Fruit fly (Drosophila melanogaster) whole organism, pupa: Measurements from ENCODE around the gene yps.
A peak's percentile ranks its signal among the peaks of the same experiment; 100 is the strongest.

Experiments
- CG10348 ChIP-seq: fragments of 200-800 bp; sonication (Bioruptor generic); IDR thresholded peaks from 2 replicates; pipeline ENCODE4 v1.3.6; 2022; ENCODE audit warnings: missing biosample characterization, missing genetic modification characterization
- CG12605 ChIP-seq: fragments of 200-800 bp; sonication (Bioruptor generic); IDR thresholded peaks from 2 replicates; pipeline ENCODE4 v1.3.6; 2022; ENCODE audit warnings: missing biosample characterization, missing genetic modification characterization
- CG13204 ChIP-seq: fragments of 200-800 bp; sonication (Bioruptor generic); optimal IDR thresholded peaks from 2 replicates; lab custom pipeline; 2018; ENCODE audit warnings: missing biosample characterization, mild to moderate bottlenecking, missing genetic modification characterization, moderate library complexity
- CG14655 ChIP-seq: fragments of 200-800 bp; sonication (Bioruptor generic); optimal IDR thresholded peaks from 3 replicates; lab custom pipeline; 2017; ENCODE audit warnings: mild to moderate bottlenecking, missing biosample characterization, missing genetic modification reagents, missing genetic modification characterization
- CG15710 ChIP-seq: fragments of 200-800 bp; sonication (Bioruptor generic); optimal IDR thresholded peaks from 2 replicates; lab custom pipeline; 2018; ENCODE audit warnings: missing biosample characterization, mild to moderate bottlenecking, missing genetic modification characterization, moderate library complexity
- CG17806 ChIP-seq: fragments of 200-800 bp; sonication (Bioruptor generic); optimal IDR thresholded peaks from 2 replicates; lab custom pipeline; 2018; ENCODE audit warnings: missing biosample characterization, mild to moderate bottlenecking, missing genetic modification characterization, moderate library complexity
- CG32121 ChIP-seq: fragments of 200-800 bp; sonication (Bioruptor generic); IDR thresholded peaks from 2 replicates; pipeline ENCODE4 v1.3.6; 2022; ENCODE audit warnings: missing biosample characterization, missing genetic modification characterization
- CG34367 ChIP-seq: fragments of 200-800 bp; sonication (Bioruptor generic); optimal IDR thresholded peaks from 2 replicates; lab custom pipeline; 2018; ENCODE audit warnings: missing biosample characterization, mild to moderate bottlenecking, missing genetic modification characterization
- CG4496 ChIP-seq: fragments of 200-800 bp; sonication (Bioruptor generic); IDR thresholded peaks from 3 replicates; pipeline ENCODE4 v1.3.6; 2022; ENCODE audit warnings: missing biosample characterization, missing genetic modification characterization
- CG8159 ChIP-seq: fragments of 200-800 bp; sonication (Bioruptor generic); optimal IDR thresholded peaks from 3 replicates; lab custom pipeline; 2018; ENCODE audit warnings: missing biosample characterization, mild to moderate bottlenecking, missing genetic modification characterization, moderate library complexity
- CG8301 ChIP-seq: fragments of 200-800 bp; sonication (Bioruptor generic); optimal IDR thresholded peaks from 2 replicates; lab custom pipeline; 2018; ENCODE audit warnings: missing biosample characterization, mild to moderate bottlenecking, missing genetic modification characterization
- CG9948 ChIP-seq: fragments of 200-800 bp; sonication (Bioruptor generic); optimal IDR thresholded peaks from 2 replicates; lab custom pipeline; 2018; ENCODE audit warnings: missing biosample characterization, mild to moderate bottlenecking, missing genetic modification characterization, moderate library complexity
- D1 ChIP-seq: fragments of 200-800 bp; sonication (Bioruptor generic); optimal IDR thresholded peaks from 2 replicates; lab custom pipeline; 2018; ENCODE audit warnings: missing biosample characterization, mild to moderate bottlenecking, missing genetic modification characterization, moderate library complexity
- EcR ChIP-seq: fragments of 200-800 bp; sonication (Bioruptor generic); optimal IDR thresholded peaks from 3 replicates; lab custom pipeline; 2019; ENCODE audit warnings: missing biosample characterization, missing genetic modification characterization, mild to moderate bottlenecking, moderate library complexity, missing genetic modification reagents
- Ets98B ChIP-seq: fragments of 200-800 bp; sonication (Bioruptor generic); IDR thresholded peaks from 2 replicates; pipeline ENCODE4 v1.3.6; 2022; ENCODE audit warnings: missing biosample characterization, missing genetic modification characterization
- Pif1A ChIP-seq: fragments of 200-800 bp; sonication (Bioruptor generic); optimal IDR thresholded peaks from 3 replicates; lab custom pipeline; 2016; ENCODE audit warnings: missing biosample characterization, missing genetic modification characterization
- Pif1B ChIP-seq: fragments of 200-800 bp; sonication (Bioruptor generic); optimal IDR thresholded peaks from 3 replicates; lab custom pipeline; 2016; ENCODE audit warnings: missing biosample characterization, missing genetic modification characterization
- Snoo ChIP-seq: fragments of 200-800 bp; sonication (Bioruptor generic); optimal IDR thresholded peaks from 3 replicates; lab custom pipeline; 2017; ENCODE audit warnings: missing biosample characterization, mild to moderate bottlenecking, missing genetic modification characterization, inconsistent platforms
- fd96Ca ChIP-seq: fragments of 200-800 bp; sonication (Bioruptor generic); IDR thresholded peaks from 3 replicates; pipeline ENCODE4 v1.3.6; 2022; ENCODE audit warnings: missing biosample characterization, missing genetic modification characterization
- gl ChIP-seq: fragments of 200-800 bp; sonication (Bioruptor generic); optimal IDR thresholded peaks from 2 replicates; lab custom pipeline; 2018; ENCODE audit warnings: missing biosample characterization, mild to moderate bottlenecking, missing genetic modification characterization
- rn ChIP-seq: fragments of 200-800 bp; sonication (Bioruptor generic); IDR thresholded peaks from 2 replicates; pipeline ENCODE4 v1.3.6; 2022; ENCODE audit warnings: missing biosample characterization, missing genetic modification characterization

Gene yps

DNA sequence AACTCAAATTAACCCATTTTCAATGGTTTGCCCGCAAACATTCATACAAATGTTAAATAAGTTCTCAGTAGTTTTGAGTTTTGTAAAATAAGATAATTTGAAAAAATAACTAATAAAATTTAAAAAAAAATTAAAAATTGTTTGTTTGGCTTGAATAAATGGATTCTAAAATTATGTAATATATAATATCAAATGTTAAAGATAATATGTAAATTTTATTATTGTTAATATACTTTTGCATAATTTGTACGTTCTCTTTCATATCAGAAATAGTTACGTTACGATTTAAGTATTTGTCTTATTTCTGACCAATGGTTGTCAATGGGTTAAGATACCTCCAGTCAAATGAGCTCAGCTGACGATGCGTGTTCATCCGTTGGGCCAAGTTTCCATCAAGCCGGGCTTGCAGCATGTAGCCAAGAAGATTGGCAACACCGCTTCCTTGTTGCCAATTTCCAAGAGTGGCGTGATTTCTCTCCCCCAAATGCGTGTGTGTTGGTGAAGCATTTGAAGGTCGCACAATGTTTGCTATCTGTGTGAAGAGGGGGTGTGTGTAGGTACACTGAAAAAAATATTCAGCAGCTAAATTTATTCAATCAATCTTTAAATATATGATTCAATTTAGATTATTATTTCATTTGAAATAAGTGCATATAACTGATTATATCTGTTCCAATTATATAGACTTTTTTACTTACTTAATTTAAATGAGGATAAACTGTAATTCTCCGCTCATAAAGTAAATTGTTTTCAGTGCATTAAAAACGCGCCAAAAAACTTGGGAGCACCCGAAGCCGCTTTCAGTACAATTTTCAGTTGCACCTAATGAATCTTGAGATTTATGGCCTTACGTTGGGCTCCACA, 27.9 kb downstream of the yps start:
- TF ChIP-seq CG4496 (GFP tag; lab: Robert Waterston, UW) (peak; percentile 51; the same call in 2 of the 3 replicates), CG32121 (GFP tag; lab: Robert Waterston, UW) (no peak), gl (tag; lab: Kevin White, UChicago) (no peak), CG8301 (tag; lab: Kevin White, UChicago) (peak; percentile 59), Pif1B (GFP tag; lab: Kevin White, UChicago) (peak; percentile 24), Ets98B (GFP tag; lab: Robert Waterston, UW) (peak; percentile 39; the same call in 1 of the 2 replicates), CG9948 (peak; percentile 50), CG14655 (peak; percentile 74), Snoo (tag; lab: Kevin White, UChicago) (peak; percentile 15), CG34367 (no peak), fd96Ca (GFP tag; lab: Robert Waterston, UW) (no peak), Pif1A (GFP tag; lab: Kevin White, UChicago) (peak; percentile 29), CG8159 (tag; lab: Kevin White, UChicago) (peak; percentile 74), EcR (no peak), CG17806 (tag; lab: Kevin White, UChicago) (peak; percentile 46), D1 (no peak), CG10348 (GFP tag; lab: Robert Waterston, UW) (no peak), CG15710 (tag; lab: Kevin White, UChicago) (peak; percentile 66), CG13204 (no peak), rn (GFP tag; lab: Robert Waterston, UW) (no peak), CG12605 (GFP tag; lab: Robert Waterston, UW) (0 out of 2 replicates have a peak, but pooled peaks have one; percentile 36)

DNA sequence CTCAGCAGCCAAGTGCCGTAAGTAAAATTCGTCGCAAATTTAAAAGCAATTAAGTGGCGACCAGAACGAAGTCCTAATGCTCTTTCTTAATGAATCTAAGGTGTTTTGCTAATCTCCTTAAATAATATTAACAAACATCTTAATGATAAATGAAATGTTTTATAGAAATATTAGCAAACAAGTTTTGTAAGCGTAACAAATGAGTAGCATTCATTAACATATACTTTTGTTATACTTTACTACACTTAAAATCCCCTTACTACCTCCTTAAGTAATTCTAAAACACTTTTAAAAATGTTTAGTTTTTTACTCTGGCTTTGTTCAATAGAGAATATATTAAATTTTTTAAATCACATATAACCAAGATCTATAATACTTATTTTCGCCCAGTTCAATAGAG, 29.0 kb downstream of the yps start:
- TF ChIP-seq CG10348 (GFP tag; lab: Robert Waterston, UW) (no peak), CG34367 (no peak), Pif1A (GFP tag; lab: Kevin White, UChicago) (no peak), Pif1B (GFP tag; lab: Kevin White, UChicago) (no peak), rn (GFP tag; lab: Robert Waterston, UW) (no peak), CG9948 (no peak), CG4496 (GFP tag; lab: Robert Waterston, UW) (no peak), CG32121 (GFP tag; lab: Robert Waterston, UW) (no peak), CG15710 (tag; lab: Kevin White, UChicago) (no peak)

DNA sequence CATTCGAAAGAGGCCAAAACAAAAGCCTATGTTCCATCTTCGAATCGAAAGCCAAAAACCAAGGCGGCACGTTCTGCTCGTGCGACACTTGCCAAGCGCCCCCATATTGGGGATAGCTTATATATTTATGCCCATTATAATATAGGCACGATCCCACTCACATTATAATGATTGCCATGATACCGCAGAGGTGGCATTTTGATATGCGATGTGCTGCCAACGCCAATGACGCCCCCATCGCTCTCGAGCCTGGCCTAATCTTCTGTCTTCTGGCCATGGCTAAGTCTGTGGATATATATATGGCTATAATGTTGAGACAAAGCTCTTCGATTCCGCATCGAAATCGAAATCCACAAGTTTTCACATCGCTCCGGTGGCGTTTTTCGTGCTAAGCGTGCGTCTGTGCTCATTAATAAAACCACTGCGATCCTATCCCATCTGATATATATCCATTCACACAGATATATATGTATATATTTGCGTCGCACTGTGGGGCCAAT, 32.0 kb downstream of the yps start:
- 0 out of 3 replicates have a peak, but pooled peaks have one; percentile 23 for TF ChIP-seq CG4496 (GFP tag; lab: Robert Waterston, UW)
- no peak for TF ChIP-seq CG14655
- peak; percentile 13 for TF ChIP-seq EcR

DNA sequence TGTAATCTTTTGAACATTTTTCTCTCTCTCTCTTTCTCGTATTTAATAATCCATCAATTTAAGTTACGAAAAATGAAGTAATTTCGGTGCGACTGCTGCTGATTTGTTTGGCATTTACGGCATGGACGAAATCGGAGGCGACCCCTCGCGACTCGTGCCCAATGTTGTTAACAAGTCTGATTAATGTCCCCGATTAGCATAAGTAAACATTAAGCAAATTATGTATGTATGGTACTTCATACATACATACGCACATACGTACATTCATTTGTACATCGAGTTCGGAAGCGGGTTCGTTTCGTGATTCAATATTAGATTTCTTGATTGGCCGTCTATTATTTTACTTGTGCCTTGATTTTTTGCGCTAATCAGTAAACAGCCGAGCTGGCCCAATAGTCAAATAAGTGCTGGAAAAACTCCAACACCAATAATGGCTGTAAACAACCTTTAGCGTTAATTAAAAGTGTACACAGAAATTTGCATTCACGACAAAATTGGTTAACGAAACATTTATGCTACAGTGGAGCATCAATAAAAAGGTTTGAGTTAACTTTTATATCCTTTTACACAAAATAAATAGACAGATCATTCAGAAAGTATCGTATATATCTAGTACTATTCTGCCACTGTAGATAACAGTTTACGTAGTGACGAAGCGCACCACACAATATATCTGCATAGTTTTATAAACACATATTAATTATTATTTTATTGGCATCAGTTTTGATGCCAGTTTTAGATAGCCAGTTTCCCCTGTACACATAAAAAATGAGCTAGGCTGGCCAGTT, 33.9 kb downstream of the yps start:
- TF ChIP-seq CG12605 (GFP tag; lab: Robert Waterston, UW) (no peak), CG32121 (GFP tag; lab: Robert Waterston, UW) (peak; percentile 44; the same call in 1 of the 2 replicates), CG4496 (GFP tag; lab: Robert Waterston, UW) (peak; percentile 74), Pif1A (GFP tag; lab: Kevin White, UChicago) (no peak), EcR (no peak), CG15710 (tag; lab: Kevin White, UChicago) (no peak), CG34367 (no peak), Ets98B (GFP tag; lab: Robert Waterston, UW) (0 out of 2 replicates have a peak, but pooled peaks have one; percentile 44), CG17806 (tag; lab: Kevin White, UChicago) (no peak), CG14655 (no peak), CG10348 (GFP tag; lab: Robert Waterston, UW) (0 out of 2 replicates have a peak, but pooled peaks have one; percentile 18), Pif1B (GFP tag; lab: Kevin White, UChicago) (peak; percentile 3), CG8301 (tag; lab: Kevin White, UChicago) (no peak), CG8159 (tag; lab: Kevin White, UChicago) (peak; percentile 24)

DNA sequence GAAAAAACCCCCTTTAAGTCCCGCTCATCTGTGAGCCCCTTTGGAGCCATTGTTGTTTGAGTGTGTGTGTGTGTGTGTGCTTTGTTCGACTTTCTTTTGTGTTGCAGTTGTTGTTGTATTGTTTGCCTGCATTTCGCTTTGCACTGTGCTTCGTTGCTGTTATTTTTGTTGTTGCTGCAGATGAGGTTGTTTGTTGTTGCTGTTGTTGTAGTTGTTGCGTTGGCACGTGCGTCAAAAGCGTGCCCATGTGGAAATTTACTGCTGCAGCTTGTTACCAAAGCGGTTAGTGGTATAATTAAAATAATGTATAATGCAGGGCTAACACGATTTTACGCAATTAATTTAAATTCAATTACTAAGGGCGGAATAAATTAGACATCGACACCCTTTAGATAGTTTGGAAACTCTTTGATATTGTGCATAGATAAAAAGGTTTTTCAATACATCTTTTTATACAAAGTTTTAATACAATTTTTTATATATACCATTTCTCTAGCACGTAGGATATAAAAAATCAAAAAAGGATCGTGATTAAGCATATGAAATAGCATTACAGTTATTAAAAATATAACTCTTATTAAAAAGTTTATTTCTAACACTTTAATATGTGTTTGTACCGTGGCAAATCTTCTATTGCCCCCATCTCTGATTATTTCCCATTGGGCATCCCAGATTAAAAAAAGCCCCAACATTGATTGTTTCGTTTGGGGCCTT, 34.6 kb downstream of the yps start:
- TF ChIP-seq gl (tag; lab: Kevin White, UChicago) (peak; percentile 9), CG15710 (tag; lab: Kevin White, UChicago) (peak; percentile 2), CG13204 (no peak), CG14655 (peak; percentile 43), D1 (peak; percentile 4), CG4496 (GFP tag; lab: Robert Waterston, UW) (peak; percentile 72; the same call in 2 of the 3 replicates), CG8159 (tag; lab: Kevin White, UChicago) (peak; percentile 24), CG12605 (GFP tag; lab: Robert Waterston, UW) (0 out of 2 replicates have a peak, but pooled peaks have one; percentile 28), CG8301 (tag; lab: Kevin White, UChicago) (peak; percentile 18), CG17806 (tag; lab: Kevin White, UChicago) (no peak), fd96Ca (GFP tag; lab: Robert Waterston, UW) (no peak), CG10348 (GFP tag; lab: Robert Waterston, UW) (no peak), Snoo (tag; lab: Kevin White, UChicago) (peak; percentile 67), EcR (peak; percentile 71), Pif1B (GFP tag; lab: Kevin White, UChicago) (peak; percentile 39), rn (GFP tag; lab: Robert Waterston, UW) (no peak), Pif1A (GFP tag; lab: Kevin White, UChicago) (peak; percentile 40), CG32121 (GFP tag; lab: Robert Waterston, UW) (peak; percentile 19; the same call in 1 of the 2 replicates)
- TF ChIP-seq, all 21 proteins: peak for 13
